In the genomic region with DNA sequence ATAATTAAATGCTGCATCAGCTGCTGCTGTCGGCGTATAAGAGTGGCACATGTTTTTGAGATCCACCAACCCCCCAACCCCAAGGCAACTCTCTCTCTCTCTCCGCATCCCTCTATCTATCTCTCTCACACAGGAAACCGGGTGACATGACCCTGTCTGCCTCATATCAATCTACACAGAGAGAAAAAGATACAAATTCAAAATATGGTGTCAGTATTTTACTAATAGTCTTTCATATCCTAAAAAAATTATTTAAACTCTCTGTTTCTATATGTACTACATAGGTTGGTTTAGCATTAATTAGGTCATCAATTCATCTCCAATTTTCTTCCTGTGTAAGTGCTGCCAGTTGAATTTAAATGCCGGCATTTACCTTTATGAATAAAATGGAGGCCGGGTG, we compare ENCODE assay signal across 5 fruit fly cellular contexts.
A peak's percentile ranks its signal among the peaks of the same experiment; 100 is the strongest.
TF ChIP-seq lines count a peak whose summit lies in the region.

No protein-coding gene starts in this region.

- peak; percentile 34 for TF ChIP-seq CTCF in whole organism, embryonic (GFP tag; optimal IDR thresholded peaks at IDR 0.05; lab: Kevin White, UChicago)

TF ChIP-seq in whole organism, adult, 20 proteins besides CTCF, POLR2A, EP300 and RAD21:
- TF ChIP-seq CG11617 (GFP tag; optimal IDR thresholded peaks at IDR 0.05; lab: Kevin White, UChicago) (peak; percentile 21), CG5204 (GFP tag; optimal IDR thresholded peaks at IDR 0.05; lab: Kevin White, UChicago) (no peak), cnc (optimal IDR thresholded peaks at IDR 0.05; lab: Kevin White, UChicago) (no peak), CG14711 (tag; optimal IDR thresholded peaks at IDR 0.05; lab: Kevin White, UChicago) (peak; percentile 61), CG7101 (tag; optimal IDR thresholded peaks at IDR 0.05; lab: Kevin White, UChicago) (peak; percentile 59), tj (GFP tag; optimal IDR thresholded peaks at IDR 0.05; lab: Kevin White, UChicago) (peak; percentile 6), CG7045 (GFP tag; optimal IDR thresholded peaks at IDR 0.05; lab: Kevin White, UChicago) (no peak), bab1 (GFP tag; optimal IDR thresholded peaks at IDR 0.05; lab: Kevin White, UChicago) (peak; percentile 18), cic (GFP tag; optimal IDR thresholded peaks at IDR 0.05; lab: Kevin White, UChicago) (no peak), kay (GFP tag; lab: Kevin White, UChicago; ENCODE audit: borderline replicate concordance) (no peak)

TF ChIP-seq in whole organism, embryonic, 481 proteins besides CTCF, POLR2A, EP300 and RAD21 (continues in another document):
- TF ChIP-seq CG34376 (GFP tag; optimal IDR thresholded peaks at IDR 0.05; lab: Kevin White, UChicago) (no peak), Dfd (GFP tag; optimal IDR thresholded peaks at IDR 0.05; lab: Kevin White, UChicago) (no peak), Dbx (GFP tag; IDR thresholded peaks at IDR 0.05; lab: Robert Waterston, UW) (peak; percentile 66; the same call in 2 of the 3 replicates), CG11093 (GFP tag; IDR thresholded peaks at IDR 0.05; lab: Robert Waterston, UW) (peak; percentile 86), CG31365 (tag; optimal IDR thresholded peaks at IDR 0.05; lab: Kevin White, UChicago) (peak; percentile 68), CG1024 (GFP tag; IDR thresholded peaks at IDR 0.05; lab: Robert Waterston, UW) (peak; percentile 80), Chrac-16 (GFP tag; optimal IDR thresholded peaks at IDR 0.05; lab: Kevin White, UChicago) (peak; percentile 90), MESR4 (GFP tag; optimal IDR thresholded peaks at IDR 0.05; lab: Kevin White, UChicago) (peak; percentile 23), mam (GFP tag; optimal IDR thresholded peaks at IDR 0.05; lab: Kevin White, UChicago) (peak; percentile 85), CG34224 (GFP tag; IDR thresholded peaks at IDR 0.05; lab: Robert Waterston, UW; ENCODE audit: partially characterized antibody) (no peak), CG7963 (GFP tag; IDR thresholded peaks at IDR 0.05; lab: Robert Waterston, UW; ENCODE audit: partially characterized antibody) (no peak), her (GFP tag; optimal IDR thresholded peaks at IDR 0.05; lab: Kevin White, UChicago) (peak; percentile 67), pan (optimal IDR thresholded peaks at IDR 0.05; lab: Kevin White, UChicago) (no peak), pan (GFP tag; optimal IDR thresholded peaks at IDR 0.05 in 1 of 2, IDR thresholded peaks at IDR 0.05 in 1 of 2) (peak in 1 of 2 experiments; percentile 93), CG1602 (GFP tag; optimal IDR thresholded peaks at IDR 0.05; lab: Kevin White, UChicago) (peak; percentile 86), CG8924 (tag; optimal IDR thresholded peaks at IDR 0.05; lab: Kevin White, UChicago) (peak; percentile 94), CG9609 (GFP tag; optimal IDR thresholded peaks at IDR 0.05; lab: Kevin White, UChicago) (peak; percentile 86), CG5180 (GFP tag; optimal IDR thresholded peaks at IDR 0.05; lab: Kevin White, UChicago) (peak; percentile 77)

TF ChIP-seq in whole organism, prepupa, 60 proteins besides CTCF, POLR2A, EP300 and RAD21 (continues in another document):
- TF ChIP-seq Hr38 (GFP tag; optimal IDR thresholded peaks at IDR 0.05; lab: Kevin White, UChicago) (peak; percentile 16), cyc (GFP tag; optimal IDR thresholded peaks at IDR 0.05; lab: Kevin White, UChicago) (peak; percentile 96), OdsH (GFP tag; optimal IDR thresholded peaks at IDR 0.05; lab: Kevin White, UChicago) (peak; percentile 97), topi (GFP tag; optimal IDR thresholded peaks at IDR 0.05; lab: Kevin White, UChicago) (peak; percentile 97), CG3032 (tag; optimal IDR thresholded peaks at IDR 0.05; lab: Kevin White, UChicago) (peak; percentile 93), ss (GFP tag; optimal IDR thresholded peaks at IDR 0.05; lab: Kevin White, UChicago) (peak; percentile 72 to 90), CG9139 (GFP tag; optimal IDR thresholded peaks at IDR 0.05; lab: Kevin White, UChicago) (peak; percentile 90), CG6808 (GFP tag; optimal IDR thresholded peaks at IDR 0.05; lab: Kevin White, UChicago) (peak; percentile 90), CG10631 (GFP tag; optimal IDR thresholded peaks at IDR 0.05; lab: Kevin White, UChicago) (peak; percentile 95), Lpt (GFP tag; optimal IDR thresholded peaks at IDR 0.05; lab: Kevin White, UChicago) (peak; percentile 89), CG16779 (tag; optimal IDR thresholded peaks at IDR 0.05; lab: Kevin White, UChicago) (peak; percentile 69), esn (GFP tag; optimal IDR thresholded peaks at IDR 0.05; lab: Kevin White, UChicago) (peak; percentile 99), CG1621 (tag; optimal IDR thresholded peaks at IDR 0.05; lab: Kevin White, UChicago) (peak; percentile 94), CG4318 (GFP tag; optimal IDR thresholded peaks at IDR 0.05; lab: Kevin White, UChicago) (peak; percentile 74), CG8119 (GFP tag; IDR thresholded peaks at IDR 0.05; lab: Robert Waterston, UW) (peak; percentile 93), Eip78C (GFP tag; lab: Kevin White, UChicago) (peak; percentile 99), CG32006 (GFP tag; optimal IDR thresholded peaks at IDR 0.05; lab: Kevin White, UChicago) (peak; percentile 90), Smox (GFP tag; optimal IDR thresholded peaks at IDR 0.05; lab: Kevin White, UChicago) (peak; percentile 97), fd85E (GFP tag; optimal IDR thresholded peaks at IDR 0.05; lab: Kevin White, UChicago) (peak; percentile 88), CG8632 (GFP tag; optimal IDR thresholded peaks at IDR 0.05; lab: Kevin White, UChicago) (peak; percentile 97)

TF ChIP-seq in whole organism, pupa, 21 proteins besides CTCF, POLR2A, EP300 and RAD21:
- peak; percentile 77 for TF ChIP-seq fd96Ca (GFP tag; IDR thresholded peaks at IDR 0.05; lab: Robert Waterston, UW)
- TF ChIP-seq CG15710 (tag; optimal IDR thresholded peaks at IDR 0.05; lab: Kevin White, UChicago) = peak; percentile 95
- TF ChIP-seq CG32121 (GFP tag; IDR thresholded peaks at IDR 0.05; lab: Robert Waterston, UW) = peak; percentile 91
- TF ChIP-seq CG17806 (tag; optimal IDR thresholded peaks at IDR 0.05; lab: Kevin White, UChicago) = peak; percentile 96
- peak; percentile 93 for TF ChIP-seq Pif1B (GFP tag; optimal IDR thresholded peaks at IDR 0.05; lab: Kevin White, UChicago)
- peak; percentile 95 for TF ChIP-seq CG4496 (GFP tag; IDR thresholded peaks at IDR 0.05; lab: Robert Waterston, UW)
- peak; percentile 78 for TF ChIP-seq gl (tag; optimal IDR thresholded peaks at IDR 0.05; lab: Kevin White, UChicago)
- no peak for TF ChIP-seq CG10348 (GFP tag; IDR thresholded peaks at IDR 0.05; lab: Robert Waterston, UW)
- TF ChIP-seq EcR (GFP tag; optimal IDR thresholded peaks at IDR 0.05; lab: Kevin White, UChicago) = peak; percentile 65
- TF ChIP-seq CG8159 (tag; optimal IDR thresholded peaks at IDR 0.05; lab: Kevin White, UChicago) = peak; percentile 94
- TF ChIP-seq D1 (tag; optimal IDR thresholded peaks at IDR 0.05; lab: Kevin White, UChicago) = peak; percentile 95
- peak; percentile 94 for TF ChIP-seq CG34367 (tag; optimal IDR thresholded peaks at IDR 0.05; lab: Kevin White, UChicago)
- TF ChIP-seq CG8301 (tag; optimal IDR thresholded peaks at IDR 0.05; lab: Kevin White, UChicago) = peak; percentile 83
- TF ChIP-seq CG13204 (GFP tag; optimal IDR thresholded peaks at IDR 0.05; lab: Kevin White, UChicago) = peak; percentile 78
- TF ChIP-seq CG12605 (GFP tag; IDR thresholded peaks at IDR 0.05; lab: Robert Waterston, UW) = peak; percentile 89
- TF ChIP-seq Ets98B (GFP tag; IDR thresholded peaks at IDR 0.05; lab: Robert Waterston, UW) = peak; percentile 82
- peak; percentile 80 for TF ChIP-seq rn (GFP tag; IDR thresholded peaks at IDR 0.05; lab: Robert Waterston, UW)
- TF ChIP-seq Snoo (tag; optimal IDR thresholded peaks at IDR 0.05; lab: Kevin White, UChicago) = peak; percentile 95
- TF ChIP-seq CG9948 (tag; optimal IDR thresholded peaks at IDR 0.05; lab: Kevin White, UChicago) = peak; percentile 93
- peak; percentile 95 for TF ChIP-seq Pif1A (GFP tag; optimal IDR thresholded peaks at IDR 0.05; lab: Kevin White, UChicago)
- peak; percentile 84 for TF ChIP-seq CG14655 (GFP tag; optimal IDR thresholded peaks at IDR 0.05; lab: Kevin White, UChicago)
TF ChIP-seq in whole organism, pupa: peak in this region for 20.

TF ChIP-seq in whole organism, wandering third instar larva, 38 proteins besides CTCF, POLR2A, EP300 and RAD21 (continues in another document):
- TF ChIP-seq sage (GFP tag; optimal IDR thresholded peaks at IDR 0.05; lab: Kevin White, UChicago) = peak; percentile 89
- TF ChIP-seq psq (GFP tag; optimal IDR thresholded peaks at IDR 0.05; lab: Kevin White, UChicago) = peak; percentile 95
- TF ChIP-seq brk (GFP tag; optimal IDR thresholded peaks at IDR 0.05; lab: Kevin White, UChicago) = peak; percentile 97
- peak; percentile 98 for TF ChIP-seq Hnf4 (GFP tag; optimal IDR thresholded peaks at IDR 0.05; lab: Kevin White, UChicago)
- TF ChIP-seq Jra (GFP tag; optimal IDR thresholded peaks at IDR 0.05; lab: Kevin White, UChicago) = peak; percentile 97
- TF ChIP-seq sv (GFP tag; optimal IDR thresholded peaks at IDR 0.05; lab: Kevin White, UChicago) = peak; percentile 69
- TF ChIP-seq Sp1 (GFP tag; optimal IDR thresholded peaks at IDR 0.05; lab: Kevin White, UChicago) = peak; percentile 97
- peak; percentile 99 for TF ChIP-seq h (GFP tag; optimal IDR thresholded peaks at IDR 0.05; lab: Kevin White, UChicago)
- no peak for TF ChIP-seq Dfd (GFP tag; optimal IDR thresholded peaks at IDR 0.05; lab: Kevin White, UChicago)
- peak; percentile 92 for TF ChIP-seq woc (GFP tag; optimal IDR thresholded peaks at IDR 0.05; lab: Kevin White, UChicago)
- peak; percentile 98 for TF ChIP-seq fru (GFP tag; optimal IDR thresholded peaks at IDR 0.05; lab: Kevin White, UChicago)
- TF ChIP-seq Myc (optimal IDR thresholded peaks at IDR 0.05; lab: Kevin White, UChicago) = no peak
- peak; percentile 98 for TF ChIP-seq rgr (GFP tag; optimal IDR thresholded peaks at IDR 0.05; lab: Kevin White, UChicago)
- TF ChIP-seq OdsH (GFP tag; optimal IDR thresholded peaks at IDR 0.05; lab: Kevin White, UChicago) = peak; percentile 98
- TF ChIP-seq Rel (GFP tag; optimal IDR thresholded peaks at IDR 0.05; lab: Kevin White, UChicago) = peak; percentile 83
- TF ChIP-seq Rel (tag; optimal IDR thresholded peaks at IDR 0.05; lab: Kevin White, UChicago) = peak; percentile 79
- TF ChIP-seq usp (GFP tag; optimal IDR thresholded peaks at IDR 0.05; lab: Kevin White, UChicago) = no peak
- TF ChIP-seq Hr78 (GFP tag; optimal IDR thresholded peaks at IDR 0.05; lab: Kevin White, UChicago) = no peak
- TF ChIP-seq CG32264 (GFP tag; optimal IDR thresholded peaks at IDR 0.05; lab: Kevin White, UChicago) = peak; percentile 96
- TF ChIP-seq jim (GFP tag; optimal IDR thresholded peaks at IDR 0.05; lab: Kevin White, UChicago) = no peak
- TF ChIP-seq tai (GFP tag; optimal IDR thresholded peaks at IDR 0.05; lab: Kevin White, UChicago) = peak; percentile 94
- peak; percentile 69 for TF ChIP-seq Mio (GFP tag; optimal IDR thresholded peaks at IDR 0.05; lab: Kevin White, UChicago)
- TF ChIP-seq GATAd (GFP tag; optimal IDR thresholded peaks at IDR 0.05; lab: Kevin White, UChicago) = peak; percentile 73
- no peak for TF ChIP-seq N (GFP tag; optimal IDR thresholded peaks at IDR 0.05; lab: Kevin White, UChicago)
- TF ChIP-seq CG9705 (GFP tag; optimal IDR thresholded peaks at IDR 0.05; lab: Kevin White, UChicago) = peak; percentile 84
